Worm (Caenorhabditis elegans): Measurements from ENCODE around the gene F42E8.1.

ce11 chrV:13025283-13025682, 36.7 kb upstream of the F42E8.1 start:
- TF ChIP-seq rnt-1 (tag; optimal IDR thresholded peaks at IDR 0.05) = no peak
- no peak for TF ChIP-seq pqm-1 (tag; optimal IDR thresholded peaks at IDR 0.05)
- no peak for TF ChIP-seq hlh-6 (tag; optimal IDR thresholded peaks at IDR 0.05)
- no peak for TF ChIP-seq zip-5 (tag; optimal IDR thresholded peaks at IDR 0.05)
- TF ChIP-seq fkh-10 (GFP tag; optimal IDR thresholded peaks at IDR 0.05) = no peak
- TF ChIP-seq pha-4 (tag; optimal IDR thresholded peaks at IDR 0.05) = no peak
- no peak for TF ChIP-seq C38D4.7 (GFP tag; optimal IDR thresholded peaks at IDR 0.05)
- no peak for TF ChIP-seq sdc-2 (tag; optimal IDR thresholded peaks at IDR 0.05)
- no peak for TF ChIP-seq ceh-2 (tag; optimal IDR thresholded peaks at IDR 0.05)
- TF ChIP-seq ceh-48 (tag; optimal IDR thresholded peaks at IDR 0.05) = no peak
- no peak for TF ChIP-seq ceh-45 (GFP tag; IDR thresholded peaks at IDR 0.05)

Data from whole organism, late embryonic.